Worm (Caenorhabditis elegans) whole organism, young adult: ENCODE results near the gene T24B8.4.

Experiments used
- egl-44 ChIP-seq: fragments of 200-800 bp; sonication (Bioruptor generic); IDR thresholded peaks from 2 replicates; pipeline ENCODE4 v1.3.6; 2022; ENCODE audit warnings: missing genetic modification reagents, missing genetic modification characterization, missing compliant biosample characterization
- him-1 ChIP-seq: sonication (generic microtip); optimal IDR thresholded peaks from 2 replicates; lab custom pipeline; 2016; ENCODE audit warnings: missing genotype, missing genetic modification reagents, missing genetic modification characterization, missing compliant biosample characterization
- nhr-90 ChIP-seq: sonication (generic microtip); optimal IDR thresholded peaks from 2 replicates; lab custom pipeline; 2016; ENCODE audit warnings: missing genotype, mild to moderate bottlenecking, missing genetic modification characterization, missing compliant biosample characterization
- tbp1 ChIP-seq: fragments of 200-800 bp; sonication (Bioruptor generic); optimal IDR thresholded peaks from 2 replicates; lab custom pipeline; 2018; ENCODE audit warnings: mild to moderate bottlenecking, missing genetic modification characterization, missing compliant biosample characterization

DNA sequence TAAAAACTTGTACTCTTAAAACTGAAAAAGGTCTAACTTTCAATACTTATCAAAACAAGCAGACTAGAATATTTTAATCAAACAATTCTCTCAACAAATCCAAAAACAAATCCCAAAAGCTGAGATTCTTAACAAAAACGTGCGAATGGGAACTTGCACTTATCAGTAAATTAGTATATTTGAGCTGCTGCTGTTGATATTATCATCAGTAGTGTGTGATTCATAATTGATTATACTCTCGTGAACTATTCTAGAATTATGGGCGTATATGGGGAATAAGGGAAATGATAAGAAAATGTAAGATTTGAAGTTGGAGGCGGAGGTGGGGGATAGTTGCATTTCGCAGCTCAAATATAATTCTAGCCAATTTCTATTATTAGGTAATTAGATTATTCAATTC, 56.5 kb downstream of the T24B8.4 start:
- TF ChIP-seq tbp1 (no peak), egl-44 (no peak), nhr-90 (tag; lab: Kevin White, UChicago) (no peak), him-1 (tag; lab: Kevin White, UChicago) (no peak)
